Worm (Caenorhabditis elegans) whole organism, early embryonic: Measurements from ENCODE around the gene yif-1.

Source experiments
- ama-1 ChIP-seq: fragments of 150-350 bp; optimal IDR thresholded peaks from 2 replicates; lab custom pipeline; 2014
- ceh-36 ChIP-seq: sonication (generic microtip); optimal IDR thresholded peaks from 2 replicates; lab custom pipeline; 2016; ENCODE audit warnings: missing genetic modification characterization, inconsistent platforms, missing compliant biosample characterization
- flt-1 ChIP-seq: fragments of 200-800 bp; sonication (Bioruptor generic); IDR thresholded peaks from 2 replicates; pipeline ENCODE4 v1.3.6; 2022; ENCODE audit warnings: missing genetic modification characterization, missing compliant biosample characterization
- hmbx-1 ChIP-seq: sonication (generic microtip); optimal IDR thresholded peaks from 2 replicates; lab custom pipeline; 2016; ENCODE audit warnings: mild to moderate bottlenecking, missing genetic modification characterization, missing compliant biosample characterization
- tra-4 ChIP-seq: sonication (generic microtip); optimal IDR thresholded peaks from 2 replicates; lab custom pipeline; 2017; ENCODE audit warnings: missing genetic modification characterization, missing compliant biosample characterization

ce11 chrV:10019083-10019624 is 35.6 kb downstream of the yif-1 start:
- TF ChIP-seq hmbx-1 (no peak), ama-1 (no peak), flt-1 (GFP tag; lab: Robert Waterston, UW) (no peak), tra-4 (tag; lab: Kevin White, UChicago) (no peak), ceh-36 (no peak)
